Worm (Caenorhabditis elegans) whole organism, L4/young adult: ENCODE measurements around the gene Y37B11A.3.

Source experiments
- W03F9.2 ChIP-seq: fragments of 150-350 bp; optimal IDR thresholded peaks from 2 replicates; lab custom pipeline; 2014; ENCODE audit warnings: missing biosample characterization, missing genetic modification characterization
- dao-5 ChIP-seq: sonication (generic microtip); optimal IDR thresholded peaks from 2 replicates; lab custom pipeline; 2016; ENCODE audit warnings: missing genotype, missing genetic modification characterization, moderate library complexity, missing compliant biosample characterization
- him-1 ChIP-seq: sonication (generic microtip); optimal IDR thresholded peaks from 2 replicates; lab custom pipeline; 2016; ENCODE audit warnings: missing genotype, missing genetic modification reagents, missing genetic modification characterization, missing compliant biosample characterization

Gene Y37B11A.3

ce11 chrIII:5785273-5785929 is at the start of gene Y37B11A.3:
TSS of gene Y37B11A.3 (minus strand) at chrIII:5785323.
- TF ChIP-seq W03F9.2 (tag; lab: Kevin White, UChicago) = peak; percentile 3
- no peak for TF ChIP-seq dao-5 (tag; lab: Kevin White, UChicago)
- peak; percentile 15 for TF ChIP-seq him-1 (tag; lab: Kevin White, UChicago)

ce11 chrIII:5834663-5835062 is 49.5 kb upstream of the Y37B11A.3 start:
- TF ChIP-seq dao-5 (tag; lab: Kevin White, UChicago) (no peak), him-1 (tag; lab: Kevin White, UChicago) (no peak), W03F9.2 (tag; lab: Kevin White, UChicago) (no peak)

ce11 chrIII:5834053-5834452 is 48.9 kb upstream of the Y37B11A.3 start, which contains the start of gene R12B2.6:
TSS of gene R12B2.6 (minus strand) at chrIII:5834153.
- TF ChIP-seq him-1 (tag; lab: Kevin White, UChicago) (no peak), dao-5 (tag; lab: Kevin White, UChicago) (no peak), W03F9.2 (tag; lab: Kevin White, UChicago) (no peak)

ce11 chrIII:5833376-5833775 is 48.3 kb upstream of the Y37B11A.3 start, which contains the start of the genes R12B2.13 and mdt-15:
TSS of gene R12B2.13 (minus strand) at chrIII:5833476.
TSS of gene mdt-15 (minus strand) at chrIII:5833751.
- TF ChIP-seq dao-5 (tag; lab: Kevin White, UChicago) = no peak
- no peak for TF ChIP-seq him-1 (tag; lab: Kevin White, UChicago)
- no peak for TF ChIP-seq W03F9.2 (tag; lab: Kevin White, UChicago)

ce11 chrIII:5832442-5832841 is 47.3 kb upstream of the Y37B11A.3 start:
- TF ChIP-seq W03F9.2 (tag; lab: Kevin White, UChicago) (no peak), dao-5 (tag; lab: Kevin White, UChicago) (no peak), him-1 (tag; lab: Kevin White, UChicago) (no peak)

ce11 chrIII:5828065-5828464 is 42.9 kb upstream of the Y37B11A.3 start:
- no peak for TF ChIP-seq dao-5 (tag; lab: Kevin White, UChicago)
- no peak for TF ChIP-seq him-1 (tag; lab: Kevin White, UChicago)
- TF ChIP-seq W03F9.2 (tag; lab: Kevin White, UChicago) = no peak

- TF ChIP-seq W03F9.2 (tag; lab: Kevin White, UChicago) = no peak
- TF ChIP-seq him-1 (tag; lab: Kevin White, UChicago) = peak; percentile 39
These were observed 41.8 kb upstream of the Y37B11A.3 start for ce11 chrIII:5826895-5827437.

- TF ChIP-seq him-1 (tag; lab: Kevin White, UChicago) (no peak), W03F9.2 (tag; lab: Kevin White, UChicago) (no peak), dao-5 (tag; lab: Kevin White, UChicago) (no peak)
These were observed 39.4 kb upstream of the Y37B11A.3 start for ce11 chrIII:5824450-5824972.

ce11 chrIII:5823617-5824016 is 38.5 kb upstream of the Y37B11A.3 start, which contains the start of gene R12B2.8:
TSS of gene R12B2.8 (plus strand) at chrIII:5823917.
- no peak for TF ChIP-seq W03F9.2 (tag; lab: Kevin White, UChicago)
- TF ChIP-seq dao-5 (tag; lab: Kevin White, UChicago) = no peak
- TF ChIP-seq him-1 (tag; lab: Kevin White, UChicago) = no peak

ce11 chrIII:5822816-5823215 is 37.7 kb upstream of the Y37B11A.3 start:
- no peak for TF ChIP-seq W03F9.2 (tag; lab: Kevin White, UChicago)
- no peak for TF ChIP-seq him-1 (tag; lab: Kevin White, UChicago)
- no peak for TF ChIP-seq dao-5 (tag; lab: Kevin White, UChicago)

- TF ChIP-seq W03F9.2 (tag; lab: Kevin White, UChicago) (no peak), dao-5 (tag; lab: Kevin White, UChicago) (no peak), him-1 (tag; lab: Kevin White, UChicago) (no peak)
These were observed 30.8 kb upstream of the Y37B11A.3 start, which contains the start of gene sma-4 for ce11 chrIII:5815932-5816331. TSS of gene sma-4 (plus strand) at chrIII:5816232.

ce11 chrIII:5814799-5815198 is 29.7 kb upstream of the Y37B11A.3 start, which contains the start of gene R12B2.7:
TSS of gene R12B2.7 (plus strand) at chrIII:5815045.
- TF ChIP-seq him-1 (tag; lab: Kevin White, UChicago) (no peak), dao-5 (tag; lab: Kevin White, UChicago) (no peak), W03F9.2 (tag; lab: Kevin White, UChicago) (no peak)

- TF ChIP-seq him-1 (tag; lab: Kevin White, UChicago) (no peak), W03F9.2 (tag; lab: Kevin White, UChicago) (no peak), dao-5 (tag; lab: Kevin White, UChicago) (no peak)
These were observed 29.0 kb upstream of the Y37B11A.3 start for ce11 chrIII:5814098-5814497.
